Fruit fly (Drosophila melanogaster) whole organism: ENCODE data around the gene spri.
"Not testable (repeated sequence)": the region's sequence is repeated elsewhere in the genome, so short reads cannot be mapped to it uniquely, and the experiment has no call there.

ENCODE experiments used
- CG8478 ChIP-seq: fragments of >200 bp; optimal IDR thresholded peaks from 2 replicates; lab custom pipeline; 2018; ENCODE audit warnings: inconsistent platforms
- Dll ChIP-seq: fragments of >200 bp; optimal IDR thresholded peaks from 2 replicates; lab custom pipeline; 2017
- EcR ChIP-seq, 2 experiments: fragments of >200 bp; optimal IDR thresholded peaks; 2 replicates each; lab custom pipeline; 2017; ENCODE audit warnings: missing biosample characterization in 2 of 2, missing genetic modification characterization in 2 of 2, missing genetic modification reagents in 2 of 2
- pan ChIP-seq: fragments of >200 bp; optimal IDR thresholded peaks from 2 replicates; lab custom pipeline; 2017
- psq ChIP-seq: fragments of >200 bp; optimal IDR thresholded peaks from 2 replicates; lab custom pipeline; 2017
- usp ChIP-seq: fragments of >200 bp; optimal IDR thresholded peaks from 2 replicates; lab custom pipeline; 2017; ENCODE audit warnings: missing biosample characterization, missing genetic modification characterization, mixed read lengths

spri gene

dm6 chrX:10585158-10585634, at the start of gene spri:
TSS of gene spri (minus strand) at chrX:10585422.
- TF ChIP-seq Dll (lab: Kevin White, UChicago) (no peak), CG8478 (lab: Kevin White, UChicago) (no peak), psq (lab: Kevin White, UChicago) (no peak), usp (GFP tag; lab: Kevin White, UChicago) (no peak), EcR (GFP tag; optimal IDR thresholded peaks at IDR 0.05; lab: Kevin White, UChicago) (no peak), pan (no peak)

- TF ChIP-seq usp (GFP tag; lab: Kevin White, UChicago) (no peak), Dll (lab: Kevin White, UChicago) (no peak), pan (no peak), EcR (GFP tag; optimal IDR thresholded peaks at IDR 0.05; lab: Kevin White, UChicago) (no peak), CG8478 (lab: Kevin White, UChicago) (no peak), psq (lab: Kevin White, UChicago) (no peak)
These were observed 43.7 kb upstream of the spri start for dm6 chrX:10628874-10629273.

- TF ChIP-seq usp (GFP tag; lab: Kevin White, UChicago) (no peak), psq (lab: Kevin White, UChicago) (no peak), EcR (GFP tag; optimal IDR thresholded peaks at IDR 0.05; lab: Kevin White, UChicago) (no peak), CG8478 (lab: Kevin White, UChicago) (no peak), Dll (lab: Kevin White, UChicago) (no peak), pan (no peak)
These were observed 42.0 kb upstream of the spri start, which contains the start of the genes CG9806 and X11Lbeta for dm6 chrX:10627062-10627756. TSS of gene CG9806 (minus strand) at chrX:10627112. TSS of gene X11Lbeta (plus strand) at chrX:10627737.

dm6 chrX:10623125-10623524, 37.9 kb upstream of the spri start, which contains the start of gene Rab9Db:
TSS of gene Rab9Db (minus strand) at chrX:10623225.
- not testable (repeated sequence) for TF ChIP-seq EcR (GFP tag; optimal IDR thresholded peaks at IDR 0.05; lab: Kevin White, UChicago); usp (GFP tag; lab: Kevin White, UChicago); pan

dm6 chrX:10621202-10621990, 36.2 kb upstream of the spri start:
- TF ChIP-seq EcR (GFP tag; optimal IDR thresholded peaks at IDR 0.05; lab: Kevin White, UChicago), result no peak
- TF ChIP-seq Dll (lab: Kevin White, UChicago), result no peak
- TF ChIP-seq pan, result no peak
- no peak for TF ChIP-seq CG8478 (lab: Kevin White, UChicago)
- no peak for TF ChIP-seq usp (GFP tag; lab: Kevin White, UChicago)
- no peak for TF ChIP-seq psq (lab: Kevin White, UChicago)

dm6 chrX:10620144-10621005, 35.2 kb upstream of the spri start, which contains the start of gene CG43347:
TSS of gene CG43347 (minus strand) at chrX:10620190.
- no peak for TF ChIP-seq EcR (GFP tag; optimal IDR thresholded peaks at IDR 0.05; lab: Kevin White, UChicago)
- TF ChIP-seq psq (lab: Kevin White, UChicago), result no peak
- no peak for TF ChIP-seq CG8478 (lab: Kevin White, UChicago)
- no peak for TF ChIP-seq Dll (lab: Kevin White, UChicago)
- TF ChIP-seq pan, result no peak
- no peak for TF ChIP-seq usp (GFP tag; lab: Kevin White, UChicago)

- TF ChIP-seq EcR (GFP tag; optimal IDR thresholded peaks at IDR 0.05; lab: Kevin White, UChicago), result no peak
- no peak for TF ChIP-seq psq (lab: Kevin White, UChicago)
- no peak for TF ChIP-seq CG8478 (lab: Kevin White, UChicago)
- TF ChIP-seq Dll (lab: Kevin White, UChicago), result no peak
These were observed 33.3 kb upstream of the spri start for dm6 chrX:10618491-10618890.

dm6 chrX:10615215-10615614, 30.0 kb upstream of the spri start:
- TF ChIP-seq usp (GFP tag; lab: Kevin White, UChicago) (no peak), pan (no peak), psq (lab: Kevin White, UChicago) (no peak), Dll (lab: Kevin White, UChicago) (no peak), EcR (GFP tag; optimal IDR thresholded peaks at IDR 0.05; lab: Kevin White, UChicago) (no peak), CG8478 (lab: Kevin White, UChicago) (no peak)

dm6 chrX:10613568-10613967, 28.3 kb upstream of the spri start:
- TF ChIP-seq CG8478 (lab: Kevin White, UChicago), result no peak
- no peak for TF ChIP-seq pan
- no peak for TF ChIP-seq psq (lab: Kevin White, UChicago)

- no peak for TF ChIP-seq Dll (lab: Kevin White, UChicago)
- TF ChIP-seq EcR (GFP tag; optimal IDR thresholded peaks at IDR 0.05; lab: Kevin White, UChicago), result no peak
These were observed 22.4 kb upstream of the spri start for dm6 chrX:10607629-10608028.

- TF ChIP-seq psq (lab: Kevin White, UChicago) (no peak), pan (no peak), usp (GFP tag; lab: Kevin White, UChicago) (no peak), EcR (GFP tag; optimal IDR thresholded peaks at IDR 0.05; lab: Kevin White, UChicago) (no peak), Dll (lab: Kevin White, UChicago) (no peak), CG8478 (lab: Kevin White, UChicago) (no peak)
These were observed 21.8 kb upstream of the spri start for dm6 chrX:10606889-10607478.
